Worm (Caenorhabditis elegans): ENCODE results near the gene col-88.

DNA sequence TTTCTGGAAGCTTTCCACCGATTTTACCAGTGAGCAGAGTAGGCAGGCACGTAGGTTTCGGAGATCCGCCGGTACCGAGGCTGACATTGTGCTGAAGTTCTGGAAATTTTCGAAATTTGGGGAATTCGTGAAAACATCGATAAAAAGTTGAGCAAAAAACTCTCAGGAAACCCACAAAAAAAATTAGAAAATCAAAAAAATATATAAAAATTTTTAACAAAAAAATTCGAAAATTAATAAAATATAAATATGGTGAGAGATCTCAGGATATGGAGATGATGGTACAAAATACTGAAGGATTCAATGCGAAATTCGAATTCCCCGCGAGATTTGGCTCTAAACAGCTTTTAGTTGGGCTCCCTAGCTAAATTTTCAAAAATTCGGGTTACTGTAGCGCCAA, 28.8 kb downstream of the col-88 start, which contains the start of gene spt-4:
- TF ChIP-seq ceh-34 (tag; optimal IDR thresholded peaks at IDR 0.05) (no peak), pha-4 (tag; optimal IDR thresholded peaks at IDR 0.05) (no peak), ceh-31 (tag; optimal IDR thresholded peaks at IDR 0.05) (no peak), ama-1 (optimal IDR thresholded peaks at IDR 0.05) (no peak), hlh-15 (tag; optimal IDR thresholded peaks at IDR 0.05) (no peak), ets-4 (tag; optimal IDR thresholded peaks at IDR 0.05) (no peak), ceh-9 (tag; optimal IDR thresholded peaks at IDR 0.05) (no peak), hlh-30 (tag; optimal IDR thresholded peaks at IDR 0.05; ENCODE audit: insufficient read depth) (no peak), dve-1 (tag; optimal IDR thresholded peaks at IDR 0.05) (no peak)

Measured in whole organism, late embryonic.